Fruit fly (Drosophila melanogaster): ENCODE measurements around the gene CG2680.

Gene CG2680

DNA sequence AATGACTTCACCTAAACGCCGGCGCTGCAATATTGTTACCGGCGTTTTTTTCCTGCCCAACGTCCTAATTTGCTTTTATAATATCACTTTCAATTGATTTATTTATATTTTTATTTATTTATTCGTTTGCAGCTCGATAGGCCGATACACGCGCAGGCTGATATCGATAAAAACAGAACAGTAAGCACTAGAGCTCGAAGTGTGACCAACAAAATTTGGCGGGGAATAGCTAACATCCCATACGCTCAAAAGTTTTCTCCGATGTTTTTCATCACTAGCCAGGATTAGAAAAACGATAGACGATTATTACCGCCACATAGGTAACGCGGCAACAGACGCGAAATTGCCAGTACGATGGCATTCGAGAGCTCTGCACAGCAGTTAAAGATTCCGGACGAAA, 6.5 kb upstream of the CG2680 start, which contains the start of the genes CG2685 and CG2694 (continued):
- no peak for TF ChIP-seq Lim3 (GFP tag; IDR thresholded peaks at IDR 0.05)
- no peak for TF ChIP-seq CG10274 (GFP tag; optimal IDR thresholded peaks at IDR 0.05)
- no peak for TF ChIP-seq CG8290 (GFP tag; optimal IDR thresholded peaks at IDR 0.05)
- TF ChIP-seq CG8290 (tag; optimal IDR thresholded peaks at IDR 0.05): no peak
- TF ChIP-seq CG9932 (GFP tag; IDR thresholded peaks at IDR 0.05): peak; percentile 54; the same call in 1 of the 2 replicates
- no peak for TF ChIP-seq exex (tag; optimal IDR thresholded peaks at IDR 0.05)
- TF ChIP-seq Opbp (GFP tag; IDR thresholded peaks at IDR 0.05; ENCODE audit: partially characterized antibody): peak; percentile 81
- TF ChIP-seq Dll (GFP tag; IDR thresholded peaks at IDR 0.05; ENCODE audit: partially characterized antibody): peak; percentile 67; the same call in 3 of the 4 replicates
- 0 out of 2 replicates have a peak, but pooled peaks have one; percentile 13 for TF ChIP-seq CG32532 (GFP tag; IDR thresholded peaks at IDR 0.05)
- peak; percentile 16 for TF ChIP-seq mam (GFP tag; optimal IDR thresholded peaks at IDR 0.05)
- peak; percentile 60 for TF ChIP-seq tna (GFP tag; IDR thresholded peaks at IDR 0.05; ENCODE audit: partially characterized antibody)
- TF ChIP-seq NfI (GFP tag; optimal IDR thresholded peaks at IDR 0.05): peak; percentile 2
- TF ChIP-seq Hr3 (GFP tag; optimal IDR thresholded peaks at IDR 0.05): no peak
- TF ChIP-seq tin (GFP tag; optimal IDR thresholded peaks at IDR 0.05): no peak
- TF ChIP-seq Dbx (GFP tag; IDR thresholded peaks at IDR 0.05): 0 out of 3 replicates have a peak, but pooled peaks have one; percentile 22
- peak; percentile 79 for TF ChIP-seq Sry-δ (GFP tag; optimal IDR thresholded peaks at IDR 0.05)
- peak; percentile 65 for TF ChIP-seq CG14860 (GFP tag; IDR thresholded peaks at IDR 0.05; ENCODE audit: partially characterized antibody)
- peak; percentile 33; the same call in 1 of the 2 replicates for TF ChIP-seq Rfx (GFP tag; IDR thresholded peaks at IDR 0.05)

DNA sequence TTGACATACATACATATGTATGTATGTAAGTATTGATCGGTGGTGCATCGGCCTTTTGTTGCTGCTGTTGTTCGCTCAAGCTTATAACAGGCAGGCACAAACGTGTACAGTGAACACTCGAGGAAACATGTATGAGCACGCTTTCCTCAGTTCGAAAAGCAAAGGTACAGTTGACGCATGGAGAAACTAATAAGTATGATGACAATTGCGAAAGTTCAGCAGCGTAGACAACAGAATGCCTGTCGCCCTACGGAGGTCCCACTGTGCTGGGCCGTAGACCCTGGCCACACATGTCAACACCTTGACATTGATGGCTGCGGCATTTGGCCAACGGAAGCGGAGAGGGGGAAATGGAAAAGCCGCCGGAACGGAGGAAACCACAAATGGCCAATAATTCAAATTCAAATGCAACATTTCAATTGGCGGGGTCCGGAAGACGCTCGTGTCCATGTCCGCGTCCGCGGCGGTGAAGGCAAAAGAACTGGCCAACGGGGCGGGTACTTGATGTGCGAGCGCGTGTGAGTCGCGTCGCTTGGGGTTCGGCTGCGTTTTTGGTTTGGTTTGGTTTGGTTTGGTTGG, 1.0 kb upstream of the CG2680 start, which contains the start of gene CG2681:
CG2681 (plus strand) TSS at position 529 of the 579 bp plus-strand sequence.
- TF ChIP-seq CG1832 (GFP tag; optimal IDR thresholded peaks at IDR 0.05) (no peak), Atf6 (GFP tag; IDR thresholded peaks at IDR 0.05) (peak; percentile 32; the same call in 1 of the 2 replicates), CG6689 (GFP tag; IDR thresholded peaks at IDR 0.05) (peak; percentile 56), CG15514 (GFP tag; optimal IDR thresholded peaks at IDR 0.05) (peak; percentile 58), CG32772 (GFP tag; IDR thresholded peaks at IDR 0.05) (peak; percentile 43), CG16779 (GFP tag; IDR thresholded peaks at IDR 0.05) (peak; percentile 59; the same call in 1 of the 2 replicates), H15 (GFP tag; IDR thresholded peaks at IDR 0.05) (peak; percentile 70), CG14860 (GFP tag; IDR thresholded peaks at IDR 0.05; ENCODE audit: partially characterized antibody) (no peak), chm (GFP tag; IDR thresholded peaks at IDR 0.05) (peak; percentile 58; the same call in 1 of the 2 replicates), seq (GFP tag; IDR thresholded peaks at IDR 0.05) (0 out of 2 replicates have a peak, but pooled peaks have one; percentile 40), CG3995 (GFP tag; optimal IDR thresholded peaks at IDR 0.05) (no peak), Spps (tag; optimal IDR thresholded peaks at IDR 0.05) (no peak), row (GFP tag; IDR thresholded peaks at IDR 0.05) (peak; percentile 66), Sry-β (GFP tag; optimal IDR thresholded peaks at IDR 0.05) (no peak), Abd-B (GFP tag; optimal IDR thresholded peaks at IDR 0.05) (peak; percentile 12), ara (GFP tag; IDR thresholded peaks at IDR 0.05) (peak; percentile 31), Awh (GFP tag; IDR thresholded peaks at IDR 0.05) (peak; percentile 49; the same call in 1 of the 2 replicates), Sin3A (optimal IDR thresholded peaks at IDR 0.05) (no peak), maf-S (GFP tag; optimal IDR thresholded peaks at IDR 0.05) (no peak), CG10366 (GFP tag; IDR thresholded peaks at IDR 0.05) (peak; percentile 54), Hand (GFP tag; optimal IDR thresholded peaks at IDR 0.05) (no peak), ken (GFP tag; IDR thresholded peaks at IDR 0.05) (peak; percentile 66; the same call in 2 of the 3 replicates), sob (GFP tag; IDR thresholded peaks at IDR 0.05) (peak; percentile 48), CG12219 (GFP tag; optimal IDR thresholded peaks at IDR 0.05) (peak; percentile 9), CG9932 (GFP tag; IDR thresholded peaks at IDR 0.05) (peak; percentile 53), CG12155 (GFP tag; optimal IDR thresholded peaks at IDR 0.05) (peak; percentile 0), ftz-f1 (GFP tag; optimal IDR thresholded peaks at IDR 0.05) (peak; percentile 24), CG11456 (GFP tag; IDR thresholded peaks at IDR 0.05) (peak; percentile 80), sim (GFP tag; IDR thresholded peaks at IDR 0.05) (no peak), CG6791 (GFP tag; IDR thresholded peaks at IDR 0.05; ENCODE audit: partially characterized antibody) (no peak), B-H2 (GFP tag; optimal IDR thresholded peaks at IDR 0.05) (no peak), CG42726 (GFP tag; IDR thresholded peaks at IDR 0.05; ENCODE audit: partially characterized antibody) (no peak), ci (GFP tag; IDR thresholded peaks at IDR 0.05) (peak; percentile 75), CG9876 (GFP tag; optimal IDR thresholded peaks at IDR 0.05) (no peak)

All from whole organism, embryonic.